Worm (Caenorhabditis elegans): ENCODE results near the gene best-5.
A peak's percentile ranks its signal among the peaks of the same experiment; 100 is the strongest.

Gene best-5

DNA sequence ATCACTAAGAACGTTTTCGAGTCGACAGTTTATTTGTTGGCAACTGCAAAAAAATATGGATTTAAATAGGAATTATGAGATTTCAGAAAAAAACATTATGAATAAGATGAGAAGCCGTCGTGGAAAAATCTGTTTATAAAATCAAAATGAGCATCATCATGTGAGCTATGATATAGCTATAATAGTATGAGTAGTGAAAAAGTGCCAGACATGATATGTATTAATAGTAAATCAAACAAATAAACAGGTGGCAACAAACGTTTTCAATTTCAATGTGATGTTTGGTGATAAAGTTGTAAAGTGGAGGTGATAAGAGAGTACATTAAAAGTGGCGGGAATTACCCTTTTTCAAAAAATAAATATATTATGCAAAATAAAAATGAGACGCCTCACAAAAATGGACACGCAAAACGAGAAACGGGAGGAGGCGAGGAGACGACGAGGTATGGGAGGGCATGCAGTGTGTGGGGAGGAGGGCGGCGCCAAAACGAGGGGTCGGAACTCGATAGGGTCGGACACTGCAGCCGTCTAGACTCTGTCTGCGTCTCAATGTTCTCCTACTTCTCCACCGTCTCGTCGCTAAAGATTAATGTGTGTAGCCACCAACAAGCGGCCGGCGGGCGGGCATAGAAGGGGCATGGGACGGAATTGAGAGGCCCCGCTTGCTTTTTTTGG lies 22.3 kb downstream of the best-5 start, which contains the start of gene C07A9.9 (continued):
- TF ChIP-seq tbx-2 (tag; optimal IDR thresholded peaks at IDR 0.05): peak; percentile 88
- TF ChIP-seq pax-1 (tag; optimal IDR thresholded peaks at IDR 0.05): no peak
- peak; percentile 83 for TF ChIP-seq pqm-1 (tag; optimal IDR thresholded peaks at IDR 0.05)
- TF ChIP-seq unc-42 (tag; optimal IDR thresholded peaks at IDR 0.05): peak; percentile 52
- peak; percentile 12 for TF ChIP-seq sdc-2 (tag; optimal IDR thresholded peaks at IDR 0.05)
- TF ChIP-seq ceh-2 (tag; optimal IDR thresholded peaks at IDR 0.05): peak; percentile 15

- no peak for TF ChIP-seq pha-2 (tag; optimal IDR thresholded peaks at IDR 0.05)
- TF ChIP-seq F13H6.1 (tag; optimal IDR thresholded peaks at IDR 0.05): no peak
- no peak for TF ChIP-seq hlh-30 (tag; optimal IDR thresholded peaks at IDR 0.05; ENCODE audit: insufficient read depth)
- TF ChIP-seq ceh-24 (tag; optimal IDR thresholded peaks at IDR 0.05): no peak
- peak; percentile 53 for TF ChIP-seq unc-55 (GFP tag; optimal IDR thresholded peaks at IDR 0.05)
- no peak for TF ChIP-seq hlh-8 (tag; optimal IDR thresholded peaks at IDR 0.05)
- no peak for TF ChIP-seq ceh-22 (tag; optimal IDR thresholded peaks at IDR 0.05)
- no peak for TF ChIP-seq ttx-3 (tag; optimal IDR thresholded peaks at IDR 0.05)
- TF ChIP-seq ceh-34 (tag; optimal IDR thresholded peaks at IDR 0.05): no peak
These were observed 23.4 kb downstream of the best-5 start for ce11 chrIII:9666668-9667067.

DNA sequence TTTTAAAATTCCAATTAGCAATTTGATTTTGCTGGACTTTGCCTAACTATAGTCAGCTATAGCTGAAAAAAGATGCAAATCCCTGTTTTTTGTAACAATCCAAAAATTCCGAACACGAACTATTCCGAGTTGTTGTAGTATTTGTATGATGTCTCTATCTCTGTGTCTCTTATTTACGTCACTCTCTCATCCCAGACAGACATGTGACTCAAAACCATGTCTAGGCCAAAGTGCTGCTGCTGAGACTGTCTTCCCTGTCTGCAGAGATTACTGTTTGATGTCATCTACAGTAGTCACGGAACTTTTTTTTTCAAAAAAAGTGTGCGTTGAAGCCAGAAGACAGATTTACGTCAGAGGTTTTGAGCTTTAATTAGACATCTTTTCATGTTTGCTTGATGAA lies 23.8 kb downstream of the best-5 start:
- TF ChIP-seq hlh-30 (tag; optimal IDR thresholded peaks at IDR 0.05; ENCODE audit: insufficient read depth) (peak; percentile 48), ceh-19 (GFP tag; optimal IDR thresholded peaks at IDR 0.05) (no peak), K02D7.2 (tag; optimal IDR thresholded peaks at IDR 0.05) (no peak), tbx-7 (tag; optimal IDR thresholded peaks at IDR 0.05) (no peak), pros-1 (tag; optimal IDR thresholded peaks at IDR 0.05) (no peak), gmeb-2 (tag; optimal IDR thresholded peaks at IDR 0.05) (no peak)

DNA sequence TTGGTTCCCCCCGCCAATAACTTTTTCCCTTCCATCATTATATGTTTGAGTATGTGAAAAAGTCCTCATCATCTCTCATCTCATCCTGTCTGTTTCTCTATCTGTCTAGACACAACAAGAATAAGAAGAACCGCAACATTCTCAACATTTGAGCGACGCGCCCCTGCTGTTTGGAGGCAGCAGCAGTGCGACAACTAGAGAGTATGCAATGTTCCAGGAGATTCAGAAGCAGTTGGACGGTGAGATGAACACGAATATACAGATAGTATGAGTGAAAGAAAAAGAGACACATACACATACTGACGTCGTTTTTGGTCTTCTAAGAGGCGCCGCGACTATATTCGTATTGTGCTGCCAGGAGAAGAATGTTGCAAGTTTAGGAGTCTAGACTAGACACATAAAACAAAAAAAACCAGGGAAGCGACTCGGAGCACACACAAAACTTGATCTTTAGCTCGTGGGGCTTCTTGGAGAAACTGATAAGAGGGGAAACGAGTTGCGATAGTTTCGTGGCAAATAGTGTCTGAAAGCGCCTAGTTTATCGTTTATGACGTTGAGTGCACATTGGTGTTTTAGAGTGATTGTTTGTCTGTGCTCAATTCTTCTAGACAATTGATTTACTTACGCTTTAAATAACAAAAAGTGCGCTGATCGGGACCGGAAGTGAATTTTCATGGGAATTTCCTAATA lies 24.4 kb downstream of the best-5 start:
- TF ChIP-seq pros-1 (tag; optimal IDR thresholded peaks at IDR 0.05) (no peak), pqm-1 (tag; optimal IDR thresholded peaks at IDR 0.05) (no peak), rnt-1 (tag; optimal IDR thresholded peaks at IDR 0.05) (peak; percentile 13), dmd-4 (tag; optimal IDR thresholded peaks at IDR 0.05; ENCODE audit: borderline replicate concordance) (no peak), ceh-14 (tag; optimal IDR thresholded peaks at IDR 0.05) (no peak), ceh-19 (GFP tag; optimal IDR thresholded peaks at IDR 0.05) (no peak), F13H6.1 (tag; optimal IDR thresholded peaks at IDR 0.05) (no peak), ref-2 (tag; optimal IDR thresholded peaks at IDR 0.05) (no peak), unc-42 (tag; optimal IDR thresholded peaks at IDR 0.05) (no peak), pha-4 (tag; optimal IDR thresholded peaks at IDR 0.05) (no peak), nfya-1 (tag; optimal IDR thresholded peaks at IDR 0.05) (peak; percentile 19), fkh-6 (tag; optimal IDR thresholded peaks at IDR 0.05) (no peak), ceh-31 (tag; optimal IDR thresholded peaks at IDR 0.05) (no peak), T23F11.4 (GFP tag; optimal IDR thresholded peaks at IDR 0.05) (no peak), elt-2 (tag; optimal IDR thresholded peaks at IDR 0.05) (peak; percentile 15), che-1 (tag; optimal IDR thresholded peaks at IDR 0.05) (no peak), dve-1 (tag; optimal IDR thresholded peaks at IDR 0.05) (no peak), unc-55 (GFP tag; optimal IDR thresholded peaks at IDR 0.05) (peak; percentile 51), nhr-11 (tag; optimal IDR thresholded peaks at IDR 0.05) (no peak)

Data from whole organism, late embryonic.